Fruit fly (Drosophila melanogaster) whole organism, embryonic: Measurements from ENCODE around the gene Pep.

Source experiments
- Asciz ChIP-seq: fragments of 200-800 bp; sonication (Bioruptor generic); optimal IDR thresholded peaks from 2 replicates; lab custom pipeline; 2017; ENCODE audit warnings: missing biosample characterization, mild to moderate bottlenecking, missing genetic modification characterization, missing genetic modification reagents
- Blimp-1 ChIP-seq: fragments of 200-800 bp; sonication (Bioruptor generic); optimal IDR thresholded peaks from 3 replicates; lab custom pipeline; 2018; ENCODE audit warnings: missing biosample characterization, missing genetic modification characterization, mild to moderate bottlenecking, moderate library complexity, missing genetic modification reagents
- CG10979 ChIP-seq: fragments of 200-800 bp; sonication (Bioruptor generic); optimal IDR thresholded peaks from 2 replicates; lab custom pipeline; 2018; ENCODE audit warnings: missing biosample characterization, mild to moderate bottlenecking, missing genetic modification characterization, moderate library complexity
- CG11456 ChIP-seq: fragments of 200-800 bp; sonication (Bioruptor generic); IDR thresholded peaks from 3 replicates; pipeline ENCODE4 v1.3.6; 2022; ENCODE audit warnings: missing biosample characterization, missing genetic modification characterization
- CG11695 ChIP-seq: fragments of 200-800 bp; sonication (Bioruptor generic); IDR thresholded peaks from 3 replicates; pipeline ENCODE4 v1.3.6; 2022; ENCODE audit warnings: missing biosample characterization, missing genetic modification characterization
- CG12659 ChIP-seq: fragments of 200-800 bp; sonication (Bioruptor generic); optimal IDR thresholded peaks from 3 replicates; lab custom pipeline; 2017; ENCODE audit warnings: mild to moderate bottlenecking, missing biosample characterization, missing genetic modification reagents, missing genetic modification characterization
- CG15269 ChIP-seq: fragments of 200-800 bp; sonication (Bioruptor generic); optimal IDR thresholded peaks from 2 replicates; lab custom pipeline; 2018; ENCODE audit warnings: missing biosample characterization, mild to moderate bottlenecking, missing genetic modification characterization, moderate library complexity
- CG1529 ChIP-seq: fragments of 200-800 bp; sonication (Bioruptor generic); optimal IDR thresholded peaks from 3 replicates; lab custom pipeline; 2018; ENCODE audit warnings: missing biosample characterization, missing genetic modification characterization
- CG15696 ChIP-seq: fragments of 200-800 bp; sonication (Bioruptor generic); optimal IDR thresholded peaks from 2 replicates; lab custom pipeline; 2019; ENCODE audit warnings: missing biosample characterization, mild to moderate bottlenecking, missing genetic modification characterization, moderate library complexity
- CG1792 ChIP-seq: fragments of 200-800 bp; sonication (Bioruptor generic); optimal IDR thresholded peaks from 2 replicates; lab custom pipeline; 2016; ENCODE audit warnings: missing biosample characterization, missing genetic modification characterization
- CG18476 ChIP-seq: fragments of 200-800 bp; sonication (Bioruptor generic); optimal IDR thresholded peaks from 2 replicates; lab custom pipeline; 2016; ENCODE audit warnings: missing biosample characterization, mild to moderate bottlenecking, missing genetic modification characterization
- CG32772 ChIP-seq: fragments of 200-800 bp; sonication (Bioruptor generic); IDR thresholded peaks from 2 replicates; pipeline ENCODE4 v1.3.6; 2022; ENCODE audit warnings: missing biosample characterization, missing genetic modification characterization
- CG4282 ChIP-seq: fragments of 200-800 bp; sonication (Bioruptor generic); optimal IDR thresholded peaks from 2 replicates; lab custom pipeline; 2016; ENCODE audit warnings: missing biosample characterization, missing genetic modification characterization
- CG4404 ChIP-seq: fragments of 200-800 bp; sonication (Bioruptor generic); IDR thresholded peaks from 2 replicates; pipeline ENCODE4 v1.3.6; 2022; ENCODE audit warnings: missing biosample characterization, missing genetic modification characterization
- CG4707 ChIP-seq: fragments of 200-800 bp; sonication (Bioruptor generic); optimal IDR thresholded peaks from 2 replicates; lab custom pipeline; 2018; ENCODE audit warnings: missing biosample characterization, mild to moderate bottlenecking, missing genetic modification characterization, moderate library complexity
- CG4854 ChIP-seq: fragments of 200-800 bp; sonication (Bioruptor generic); optimal IDR thresholded peaks from 2 replicates; lab custom pipeline; 2016; ENCODE audit warnings: missing biosample characterization, missing genetic modification characterization, inconsistent platforms
- CG6254 ChIP-seq: fragments of 200-800 bp; sonication (Bioruptor generic); optimal IDR thresholded peaks from 3 replicates; lab custom pipeline; 2017; ENCODE audit warnings: mild to moderate bottlenecking, missing biosample characterization, missing genetic modification reagents, missing genetic modification characterization
- CG8944 ChIP-seq: fragments of 200-800 bp; sonication (Bioruptor generic); optimal IDR thresholded peaks from 3 replicates; lab custom pipeline; 2016; ENCODE audit warnings: missing biosample characterization, missing genetic modification characterization
- CG9817 ChIP-seq: fragments of 200-800 bp; sonication (Bioruptor generic); optimal IDR thresholded peaks from 2 replicates; lab custom pipeline; 2018; ENCODE audit warnings: missing biosample characterization, mild to moderate bottlenecking, missing genetic modification characterization, moderate library complexity
- Deaf1 ChIP-seq: fragments of 200-800 bp; optimal IDR thresholded peaks from 3 replicates; lab custom pipeline; 2019; ENCODE audit warnings: missing biosample characterization, mild to moderate bottlenecking, missing genetic modification characterization, moderate library complexity
- Drgx ChIP-seq: fragments of 200-800 bp; sonication (Bioruptor generic); IDR thresholded peaks from 2 replicates; pipeline ENCODE4 v1.3.6; 2022; ENCODE audit warnings: missing biosample characterization, missing genetic modification characterization
- Ets65A ChIP-seq: fragments of 200-800 bp; sonication (Bioruptor generic); peaks from one replicate; lab custom pipeline; 2016; ENCODE audit warnings: missing biosample characterization, missing genetic modification characterization
- Ets97D ChIP-seq: fragments of 200-800 bp; sonication (Bioruptor generic); optimal IDR thresholded peaks from 3 replicates; lab custom pipeline; 2016; ENCODE audit warnings: missing biosample characterization, missing genetic modification characterization
- Gug ChIP-seq: fragments of 200-800 bp; sonication (Bioruptor generic); IDR thresholded peaks from 4 replicates; pipeline ENCODE4 v1.3.6; 2022; ENCODE audit warnings: missing biosample characterization, missing genetic modification characterization
- Hey ChIP-seq: fragments of 200-800 bp; sonication (Bioruptor generic); optimal IDR thresholded peaks from 3 replicates; lab custom pipeline; 2018; ENCODE audit warnings: missing biosample characterization, mild to moderate bottlenecking, missing genetic modification characterization
- Hr78 ChIP-seq, 2 experiments: fragments of 200-800 bp in 1 of 2; fragments of >200 bp in 1 of 2; sonication (Bioruptor generic) in 1 of 2; optimal IDR thresholded peaks; 2 replicates each; lab custom pipeline; 2017 to 2019; ENCODE audit warnings: missing biosample characterization in 2 of 2, missing genetic modification characterization in 2 of 2, mild to moderate bottlenecking in 1 of 2, moderate library complexity in 1 of 2
- Kr ChIP-seq: fragments of 200-800 bp; sonication (Bioruptor generic); optimal IDR thresholded peaks from 2 replicates; lab custom pipeline; 2017; ENCODE audit warnings: missing biosample characterization, mild to moderate bottlenecking, missing genetic modification characterization
- Meics ChIP-seq: fragments of 200-800 bp; sonication (Bioruptor generic); optimal IDR thresholded peaks from 2 replicates; lab custom pipeline; 2017; ENCODE audit warnings: missing biosample characterization, mild to moderate bottlenecking, missing genetic modification characterization
- NFAT ChIP-seq: fragments of 200-800 bp; sonication (Bioruptor generic); IDR thresholded peaks from 2 replicates; pipeline ENCODE4 v1.3.6; 2022; ENCODE audit warnings: missing biosample characterization, missing genetic modification characterization
- Sox100B ChIP-seq: fragments of 200-800 bp; sonication (Bioruptor generic); optimal IDR thresholded peaks from 3 replicates; lab custom pipeline; 2018; ENCODE audit warnings: missing biosample characterization, mild to moderate bottlenecking, missing genetic modification characterization
- Spps ChIP-seq: fragments of 200-800 bp; sonication (Bioruptor generic); optimal IDR thresholded peaks from 2 replicates; lab custom pipeline; 2018; ENCODE audit warnings: missing biosample characterization, mild to moderate bottlenecking, missing genetic modification characterization
- bcd ChIP-seq: fragments of 200-800 bp; sonication (Bioruptor generic); optimal IDR thresholded peaks from 2 replicates; lab custom pipeline; 2017; ENCODE audit warnings: missing biosample characterization, mild to moderate bottlenecking, missing genetic modification characterization
- croc ChIP-seq: fragments of 200-800 bp; sonication (Bioruptor generic); conservative IDR thresholded peaks from 3 replicates; pipeline ENCODE4 v1.3.6; 2022; ENCODE audit warnings: missing biosample characterization, missing genetic modification characterization
- crp ChIP-seq, 2 experiments: fragments of 200-800 bp; sonication (Bioruptor generic); optimal IDR thresholded peaks; 2 replicates in 1 of 2; 3 replicates in 1 of 2; lab custom pipeline; 2017; ENCODE audit warnings: missing biosample characterization in 2 of 2, missing genetic modification characterization in 2 of 2, mild to moderate bottlenecking in 1 of 2, moderate library complexity in 1 of 2
- emc ChIP-seq: fragments of 200-800 bp; sonication (Bioruptor generic); optimal IDR thresholded peaks from 2 replicates; lab custom pipeline; 2016; ENCODE audit warnings: missing biosample characterization, missing genetic modification characterization
- ewg ChIP-seq: fragments of 200-800 bp; sonication (Bioruptor generic); optimal IDR thresholded peaks from 3 replicates; lab custom pipeline; 2017; ENCODE audit warnings: mild to moderate bottlenecking, missing biosample characterization, missing genetic modification reagents, missing genetic modification characterization
- lab ChIP-seq: fragments of 200-800 bp; sonication (Bioruptor generic); optimal IDR thresholded peaks from 3 replicates; lab custom pipeline; 2017; ENCODE audit warnings: missing biosample characterization, missing genetic modification characterization, mild to moderate bottlenecking, moderate library complexity, missing genetic modification reagents
- mirr ChIP-seq: fragments of 200-800 bp; sonication (Bioruptor generic); optimal IDR thresholded peaks from 3 replicates; lab custom pipeline; 2018; ENCODE audit warnings: missing biosample characterization, mild to moderate bottlenecking, missing genetic modification characterization
- nerfin-2 ChIP-seq: fragments of 200-800 bp; sonication (Bioruptor generic); IDR thresholded peaks from 2 replicates; pipeline ENCODE4 v1.3.6; 2022; ENCODE audit warnings: missing biosample characterization, missing genetic modification characterization; ENCODE audit not compliant: partially characterized antibody
- nom ChIP-seq: fragments of 200-800 bp; sonication (Bioruptor generic); optimal IDR thresholded peaks from 2 replicates; lab custom pipeline; 2017; ENCODE audit warnings: missing biosample characterization, missing genetic modification characterization, mild to moderate bottlenecking, moderate library complexity, missing genetic modification reagents
- odd ChIP-seq: fragments of 200-800 bp; sonication (Bioruptor generic); optimal IDR thresholded peaks from 2 replicates; lab custom pipeline; 2017; ENCODE audit warnings: missing biosample characterization, mild to moderate bottlenecking, missing genetic modification characterization
- shn ChIP-seq: fragments of 200-800 bp; sonication (Bioruptor generic); optimal IDR thresholded peaks from 3 replicates; lab custom pipeline; 2016; ENCODE audit warnings: missing biosample characterization, missing genetic modification characterization
- sisA ChIP-seq: fragments of 200-800 bp; sonication (Bioruptor generic); IDR thresholded peaks from 2 replicates; pipeline ENCODE4 v1.3.6; 2022; ENCODE audit warnings: missing biosample characterization, missing genetic modification characterization
- so ChIP-seq: fragments of 200-800 bp; sonication (Bioruptor generic); IDR thresholded peaks from 3 replicates; pipeline ENCODE4 v1.3.6; 2022; ENCODE audit warnings: missing biosample characterization, missing genetic modification characterization
- sqz ChIP-seq: fragments of 200-800 bp; sonication (Bioruptor generic); optimal IDR thresholded peaks from 3 replicates; lab custom pipeline; 2018; ENCODE audit warnings: missing biosample characterization, mild to moderate bottlenecking, missing genetic modification characterization
- tio ChIP-seq: fragments of 200-800 bp; sonication (Bioruptor generic); optimal IDR thresholded peaks from 2 replicates; lab custom pipeline; 2017; ENCODE audit warnings: missing biosample characterization, missing genetic modification characterization, inconsistent platforms
- twi ChIP-seq: fragments of 200-800 bp; optimal IDR thresholded peaks from 2 replicates; lab custom pipeline; 2019; ENCODE audit warnings: missing biosample characterization, mild to moderate bottlenecking, missing genetic modification characterization, moderate library complexity
- vfl ChIP-seq: fragments of 200-800 bp; sonication (Bioruptor generic); optimal IDR thresholded peaks from 2 replicates; lab custom pipeline; 2016; ENCODE audit warnings: missing biosample characterization, missing genetic modification characterization
- vvl ChIP-seq: fragments of 200-800 bp; sonication (Bioruptor generic); IDR thresholded peaks from 2 replicates; pipeline ENCODE4 v1.3.6; 2022; ENCODE audit warnings: missing biosample characterization, missing genetic modification characterization

Pep gene

DNA sequence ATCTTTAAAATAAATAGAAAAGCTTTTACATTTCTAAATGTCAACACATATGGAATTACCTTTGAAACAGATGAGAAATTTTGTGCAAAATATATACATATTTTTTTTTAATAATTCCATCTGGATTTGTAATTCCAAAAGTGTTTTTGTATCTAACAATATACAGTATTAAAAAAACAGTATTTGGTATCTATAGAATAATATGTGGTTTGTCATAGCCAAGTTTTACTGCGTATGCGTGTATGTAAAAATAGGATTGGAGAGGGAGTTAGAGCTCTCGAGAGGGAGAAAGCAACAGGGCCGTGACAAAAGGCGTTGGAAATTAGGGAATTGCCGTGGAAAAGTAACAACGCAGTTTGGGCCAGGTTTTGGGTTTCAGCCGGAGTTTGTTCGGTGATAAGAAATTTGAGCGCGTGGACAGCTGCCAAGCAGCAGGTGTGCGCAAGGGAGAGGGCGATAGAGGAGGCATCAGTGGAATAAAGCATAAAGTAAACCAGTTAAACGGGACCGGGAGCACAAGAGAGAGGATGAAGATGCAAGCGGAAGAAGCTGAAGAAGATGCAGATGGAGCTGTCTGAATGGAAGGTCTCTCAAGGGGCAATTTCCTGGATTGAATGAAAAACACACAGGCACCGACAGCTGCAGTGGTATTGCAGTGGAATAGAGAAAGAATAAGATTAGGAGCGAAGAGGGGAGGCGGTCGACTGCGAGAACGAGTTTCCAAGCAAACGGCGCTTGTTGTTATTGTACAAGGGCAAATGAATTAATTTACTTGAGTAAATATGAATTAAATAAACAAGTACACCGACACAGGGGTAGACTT lies 8.3 kb upstream of the Pep start (continued):
- TF ChIP-seq CG32772 (GFP tag; lab: Robert Waterston, UW) (no peak; the same call in 1 of the 2 replicates), Blimp-1 (GFP tag; lab: Kevin White, UChicago) (peak; percentile 67), NFAT (peak; percentile 77; the same call in 1 of the 2 replicates), Kr (GFP tag; lab: Kevin White, UChicago) (peak; percentile 71), croc (GFP tag; lab: Robert Waterston, UW) (no peak), shn (GFP tag; lab: Kevin White, UChicago) (no peak), Asciz (GFP tag; lab: Kevin White, UChicago) (peak; percentile 88), vvl (peak; percentile 74), Drgx (GFP tag; lab: Robert Waterston, UW) (no peak), tio (GFP tag; lab: Kevin White, UChicago) (no peak), lab (GFP tag; lab: Kevin White, UChicago) (peak; percentile 91), twi (no peak), Meics (peak; percentile 63), Deaf1 (tag; lab: Kevin White, UChicago) (no peak), vfl (GFP tag; lab: Kevin White, UChicago) (peak; percentile 15), CG9817 (tag; lab: Kevin White, UChicago) (no peak), CG8944 (GFP tag; lab: Kevin White, UChicago) (no peak), so (no peak; the same call in 2 of the 3 replicates), CG15269 (no peak), Spps (tag; lab: Kevin White, UChicago) (peak; percentile 74), CG12659 (GFP tag; lab: Kevin White, UChicago) (no peak), CG11695 (GFP tag; lab: Robert Waterston, UW) (peak; percentile 76), CG4282 (no peak), nom (GFP tag; lab: Kevin White, UChicago) (peak; percentile 38), Hey (no peak), CG11456 (GFP tag; lab: Robert Waterston, UW) (no peak; the same call in none of the 3 replicates), CG1529 (peak; percentile 63), CG4707 (GFP tag; lab: Kevin White, UChicago) (no peak), bcd (peak; percentile 81), CG10979 (tag; lab: Kevin White, UChicago) (no peak), sqz (GFP tag; lab: Kevin White, UChicago) (no peak), nerfin-2 (GFP tag; lab: Robert Waterston, UW) (no peak), CG6254 (GFP tag; lab: Kevin White, UChicago) (peak; percentile 75), CG4854 (GFP tag; lab: Kevin White, UChicago) (no peak), CG18476 (GFP tag; lab: Kevin White, UChicago) (peak; percentile 12), CG4404 (no peak), crp (GFP tag; optimal IDR thresholded peaks at IDR 0.05; lab: Kevin White, UChicago) (no peak), Gug (GFP tag; lab: Robert Waterston, UW) (no peak), odd (GFP tag; lab: Kevin White, UChicago) (peak; percentile 49), ewg (GFP tag; lab: Kevin White, UChicago) (no peak), Hr78 (GFP tag; optimal IDR thresholded peaks at IDR 0.05; lab: Kevin White, UChicago) (no peak), Ets65A (GFP tag; lab: Kevin White, UChicago) (no peak), CG15696 (tag; lab: Kevin White, UChicago) (peak; percentile 11), Ets97D (GFP tag; lab: Kevin White, UChicago) (no peak), emc (no peak), CG1792 (GFP tag; lab: Kevin White, UChicago) (peak; percentile 80), Sox100B (GFP tag; lab: Kevin White, UChicago) (peak; percentile 67), sisA (GFP tag; lab: Robert Waterston, UW) (no peak), mirr (no peak)
